Worm (Caenorhabditis elegans) whole organism, dauer: ENCODE results near the gene spe-42.

Experiments used
- unc-62 ChIP-seq: sonication (generic microtip); optimal IDR thresholded peaks from 2 replicates; lab custom pipeline; 2017; ENCODE audit warnings: missing biosample characterization, missing genetic modification reagents, missing genetic modification characterization

spe-42 gene

DNA sequence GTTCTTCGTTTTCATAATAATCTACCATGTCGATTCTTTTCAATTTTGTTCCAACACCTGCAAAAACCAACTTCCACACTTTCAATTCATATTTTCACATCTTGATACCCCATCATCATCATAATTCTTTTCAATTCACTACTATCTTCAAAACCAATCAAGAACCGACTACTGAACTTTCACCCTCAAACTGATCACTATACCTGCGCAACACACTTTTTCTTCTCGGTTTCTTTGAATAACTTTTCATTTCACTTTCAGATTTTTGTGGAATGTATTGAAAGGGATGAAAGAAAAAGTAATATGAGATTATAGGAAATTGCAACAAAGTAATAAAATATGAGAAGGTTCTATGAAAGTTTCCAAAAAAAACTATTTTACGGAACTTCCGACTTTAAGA lies 4.3 kb upstream of the spe-42 start:
- TF ChIP-seq unc-62 (GFP tag; lab: Kevin White, UChicago): no peak

DNA sequence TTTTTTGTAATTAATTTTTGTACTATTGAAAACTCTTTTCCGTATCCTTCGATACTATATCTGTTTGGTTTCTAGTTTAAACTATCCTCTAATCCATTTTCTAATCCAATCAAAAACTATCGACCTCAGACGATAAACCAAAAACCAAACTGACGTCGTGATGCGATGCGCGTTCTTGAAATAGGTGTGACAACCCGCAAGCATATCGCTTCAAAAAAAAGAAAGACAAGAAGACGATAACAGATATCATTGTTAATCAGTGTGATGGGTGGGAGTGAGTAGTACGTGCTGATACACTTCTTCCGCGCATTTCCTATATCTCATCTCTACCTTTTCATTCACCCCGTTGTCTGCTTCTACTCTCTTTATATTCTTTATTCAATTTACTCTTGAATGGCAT lies 3.0 kb upstream of the spe-42 start, which contains the start of gene T04F3.1:
T04F3.1 (plus strand) TSS at position 246 of the 400 bp plus-strand sequence.
- no peak for TF ChIP-seq unc-62 (GFP tag; lab: Kevin White, UChicago)

DNA sequence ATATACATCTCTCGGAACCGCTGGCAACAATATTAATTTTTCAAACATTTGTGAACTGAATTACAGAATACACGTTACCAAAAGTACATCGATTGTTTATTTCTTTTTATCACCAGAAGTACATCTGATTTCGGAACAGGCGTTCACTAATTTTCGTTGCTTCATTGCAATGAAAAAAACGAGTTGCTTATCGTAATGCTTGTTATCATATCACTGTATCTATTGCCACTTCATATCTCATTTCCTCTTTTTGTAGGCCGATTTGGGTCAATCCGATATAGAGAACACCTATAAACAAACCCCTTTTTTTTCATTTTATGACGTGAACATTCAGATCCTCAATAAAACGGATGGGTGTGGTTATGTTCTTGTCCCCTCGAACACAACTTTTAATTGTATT lies 537 bp upstream of the spe-42 start:
- no peak for TF ChIP-seq unc-62 (GFP tag; lab: Kevin White, UChicago)

DNA sequence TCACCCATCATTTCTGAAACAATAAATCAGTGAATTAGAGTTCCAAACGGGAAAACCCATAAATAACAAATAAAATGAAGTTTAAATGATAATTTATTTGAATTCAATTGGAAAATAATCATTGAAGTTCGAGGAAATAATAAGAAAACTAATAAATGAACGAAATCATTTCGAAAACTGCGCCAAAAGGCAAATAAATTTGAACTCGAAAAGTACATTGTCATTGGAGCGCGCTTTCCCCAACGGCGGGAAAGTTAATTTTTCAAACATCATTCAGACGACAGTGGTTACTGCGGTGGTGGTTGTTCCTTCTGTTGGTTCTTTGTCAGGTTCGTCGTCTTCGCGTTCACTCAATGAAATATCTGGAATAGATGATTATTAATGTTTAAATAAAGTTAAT lies 3.3 kb downstream of the spe-42 start, which contains the start of gene npp-22:
npp-22 (minus strand) TSS at position 13 of the 400 bp plus-strand sequence.
- no peak for TF ChIP-seq unc-62 (GFP tag; lab: Kevin White, UChicago)

DNA sequence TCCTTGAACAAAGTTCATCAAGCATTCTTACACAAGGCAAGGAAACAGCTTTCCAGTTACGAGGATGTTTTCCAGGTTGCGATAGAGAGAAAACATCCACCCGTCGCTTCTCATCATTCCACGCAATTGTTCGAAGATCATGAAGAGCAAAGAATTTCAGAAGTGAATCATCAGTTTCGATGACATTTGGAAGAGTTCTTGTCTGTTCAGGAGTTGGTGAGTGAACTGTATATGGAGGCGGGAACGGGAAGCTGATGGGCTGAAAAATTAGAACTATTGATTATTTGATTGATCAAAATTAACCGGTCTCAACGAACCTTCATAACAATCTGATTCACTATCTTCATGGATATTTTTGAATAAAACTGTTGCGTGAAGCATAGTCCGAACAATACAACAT lies 4.7 kb downstream of the spe-42 start:
- no peak for TF ChIP-seq unc-62 (GFP tag; lab: Kevin White, UChicago)

DNA sequence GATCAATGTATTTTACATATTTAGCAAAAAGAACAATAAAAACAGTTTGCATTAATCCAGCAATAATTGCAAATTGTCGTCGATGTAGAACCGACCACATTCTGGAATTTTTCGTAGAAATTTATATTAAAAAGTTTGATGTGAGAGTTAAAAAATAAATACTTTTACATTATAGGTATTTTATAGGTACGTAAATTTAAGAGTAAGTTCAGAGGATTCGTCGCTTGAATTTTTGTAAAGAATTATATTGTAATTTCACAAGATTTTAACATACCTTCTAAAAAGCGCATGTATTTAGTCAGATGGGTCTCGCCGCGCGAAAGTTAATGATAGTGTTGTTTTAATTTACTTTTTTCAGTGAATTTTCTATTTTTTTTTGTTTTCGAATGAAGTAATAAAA lies 6.7 kb downstream of the spe-42 start, which contains the start of gene rhr-2:
rhr-2 (minus strand) TSS at position 101 of the 400 bp plus-strand sequence.
- no peak for TF ChIP-seq unc-62 (GFP tag; lab: Kevin White, UChicago)

DNA sequence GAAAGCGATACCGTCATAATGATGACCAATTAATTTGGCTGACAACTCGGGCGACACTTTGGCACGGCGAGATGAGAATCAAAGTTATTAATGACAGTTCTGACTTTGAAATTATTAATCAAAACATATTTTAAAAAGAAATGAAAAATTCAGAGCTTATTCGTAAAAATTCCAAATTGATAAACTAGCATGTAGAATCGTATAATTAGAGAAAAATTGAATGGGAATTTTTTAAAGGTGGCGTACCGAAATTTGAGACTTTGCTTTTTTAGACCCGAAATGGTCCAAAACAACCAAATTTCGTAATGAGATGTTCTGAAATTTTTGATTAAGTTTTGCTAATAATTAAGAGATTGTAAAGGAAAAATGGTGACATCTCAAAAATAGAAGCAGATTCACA lies 10.8 kb downstream of the spe-42 start, which contains the start of gene daf-11:
daf-11 (minus strand) TSS at position 101 of the 400 bp plus-strand sequence.
- no peak for TF ChIP-seq unc-62 (GFP tag; lab: Kevin White, UChicago)

DNA sequence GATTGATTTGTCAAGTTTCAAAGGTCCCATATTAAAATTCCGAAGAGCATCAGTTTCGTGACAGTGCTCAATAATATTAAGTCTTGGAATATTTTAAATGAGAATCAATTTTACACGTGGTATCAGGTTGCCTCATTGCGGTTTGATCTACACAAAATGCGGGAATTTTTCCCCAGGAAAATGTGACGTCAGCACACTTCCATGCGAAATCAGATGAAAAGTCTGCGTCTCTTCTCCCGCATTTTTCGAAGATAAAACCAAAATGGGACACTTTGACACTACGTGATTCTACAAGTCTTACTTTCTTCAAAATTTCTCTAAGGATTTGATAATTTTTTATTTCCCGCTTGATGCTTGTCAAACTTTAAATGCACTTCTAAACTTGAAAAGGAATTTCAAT lies 13.9 kb downstream of the spe-42 start:
- TF ChIP-seq unc-62 (GFP tag; lab: Kevin White, UChicago): no peak

DNA sequence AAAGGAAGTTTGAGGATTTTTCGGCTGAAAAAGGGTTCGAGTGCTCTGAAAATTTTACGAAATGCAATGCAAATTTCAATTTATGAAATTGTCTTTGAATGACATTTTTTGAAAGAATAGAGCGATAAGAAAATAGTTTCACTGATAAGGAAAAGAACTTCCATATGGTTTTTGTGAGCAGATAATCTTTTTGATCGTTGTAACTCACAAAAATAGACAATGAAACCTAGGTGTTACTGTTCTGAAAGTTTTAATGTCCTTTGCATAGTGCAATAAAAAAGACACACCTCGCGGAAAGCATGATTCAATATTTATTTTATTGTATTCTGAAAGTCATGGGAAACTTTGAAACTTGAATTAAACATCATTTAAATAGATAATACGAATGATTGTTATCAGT lies 19.9 kb downstream of the spe-42 start:
- no peak for TF ChIP-seq unc-62 (GFP tag; lab: Kevin White, UChicago)

DNA sequence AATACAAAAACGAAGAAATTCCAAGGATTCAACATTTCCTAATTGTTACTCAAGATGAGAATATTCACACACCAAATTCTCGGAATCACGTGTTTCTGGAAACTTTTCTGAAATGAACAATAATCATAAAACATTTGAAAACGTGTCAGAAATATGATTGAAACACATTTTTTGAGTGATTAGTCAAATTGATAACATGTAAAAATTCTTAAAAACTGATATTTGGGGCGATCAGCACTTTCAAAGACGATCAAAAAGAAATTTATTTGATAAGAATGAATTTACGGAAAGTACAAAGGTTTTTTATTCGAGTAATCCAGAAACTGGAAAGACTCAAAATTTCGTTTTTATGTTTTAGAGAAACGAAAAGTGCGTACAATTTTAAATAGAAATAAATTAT lies 21.0 kb downstream of the spe-42 start, which contains the start of gene tre-3:
tre-3 (minus strand) TSS at position 107 of the 400 bp plus-strand sequence.
- TF ChIP-seq unc-62 (GFP tag; lab: Kevin White, UChicago): no peak

DNA sequence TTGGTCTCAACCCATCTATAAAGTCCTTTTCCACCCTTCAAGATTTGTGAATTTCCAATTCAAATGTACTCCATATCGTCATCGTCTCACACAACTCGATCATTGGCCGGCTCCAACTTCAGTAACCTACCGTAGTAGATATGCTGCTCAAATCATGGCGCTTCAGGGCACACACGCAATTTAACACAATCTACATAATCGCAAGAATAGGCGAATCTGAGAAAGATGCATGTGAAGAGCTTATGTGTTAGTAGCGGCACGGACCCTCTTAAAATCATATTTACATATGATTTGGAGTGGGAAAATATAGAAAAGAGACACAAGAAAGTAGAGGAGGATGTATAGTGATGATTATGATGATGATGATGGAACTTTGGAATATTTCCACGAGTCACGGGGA lies 25.0 kb downstream of the spe-42 start:
- TF ChIP-seq unc-62 (GFP tag; lab: Kevin White, UChicago): no peak

DNA sequence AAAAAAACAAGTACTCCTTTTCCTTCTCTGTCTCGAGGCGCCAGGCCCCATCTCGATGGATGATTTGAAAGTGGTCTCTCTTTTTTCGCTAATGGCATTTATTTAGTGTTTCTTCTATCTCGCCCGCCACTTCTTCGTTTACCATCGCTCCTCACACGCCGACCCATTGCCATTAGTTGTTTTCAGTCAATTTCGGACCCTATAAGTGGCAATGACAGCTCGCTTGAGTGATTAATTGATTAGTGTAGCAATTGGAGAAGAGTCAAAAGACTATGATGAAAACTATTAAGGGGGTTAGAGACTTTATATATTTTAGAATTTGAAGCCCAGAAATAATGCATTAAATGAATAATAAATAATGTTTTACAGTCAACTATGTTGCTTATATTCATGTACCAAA lies 30.4 kb downstream of the spe-42 start:
- TF ChIP-seq unc-62 (GFP tag; lab: Kevin White, UChicago): no peak

DNA sequence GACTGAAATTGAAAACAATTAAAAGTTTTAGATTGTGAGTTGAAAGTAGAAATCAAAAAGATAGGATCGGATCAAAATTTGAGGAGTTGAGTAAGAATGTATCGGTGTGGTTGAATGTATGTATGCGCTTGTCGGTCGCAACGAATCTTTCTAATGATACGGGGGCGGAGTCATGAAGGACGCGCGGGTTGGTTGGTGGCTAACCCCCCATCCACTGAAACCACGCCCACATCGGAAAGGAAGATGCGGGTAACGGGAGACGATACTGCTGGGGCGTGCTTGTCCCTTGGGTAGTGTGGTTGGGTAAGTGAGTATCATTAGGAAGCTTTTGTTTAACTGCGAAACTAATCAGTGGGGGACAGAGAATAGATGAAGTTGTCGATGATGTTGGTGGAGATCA lies 31.4 kb downstream of the spe-42 start, which contains the start of gene ceh-32:
ceh-32 (minus strand) TSS at position 2 of the 400 bp plus-strand sequence.
- TF ChIP-seq unc-62 (GFP tag; lab: Kevin White, UChicago): no peak

DNA sequence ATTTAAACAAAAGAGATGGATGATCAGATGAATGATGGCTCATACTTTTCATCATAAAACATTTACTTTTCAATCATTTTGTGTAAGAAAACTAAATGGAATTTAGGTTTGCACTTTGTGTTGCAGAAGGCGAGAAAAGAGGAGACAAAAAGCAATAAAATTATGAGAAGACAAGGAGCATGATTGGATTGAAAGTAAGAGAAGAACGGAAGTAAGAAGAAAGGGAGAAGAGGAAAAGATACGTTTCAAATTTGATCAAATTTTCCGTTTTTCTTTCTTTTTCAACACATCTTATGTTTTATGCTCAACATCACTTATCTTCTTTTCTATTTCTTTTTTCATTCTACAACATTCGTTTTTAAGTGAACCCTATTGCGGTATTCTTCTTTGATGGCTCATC lies 32.1 kb downstream of the spe-42 start:
- no peak for TF ChIP-seq unc-62 (GFP tag; lab: Kevin White, UChicago)

DNA sequence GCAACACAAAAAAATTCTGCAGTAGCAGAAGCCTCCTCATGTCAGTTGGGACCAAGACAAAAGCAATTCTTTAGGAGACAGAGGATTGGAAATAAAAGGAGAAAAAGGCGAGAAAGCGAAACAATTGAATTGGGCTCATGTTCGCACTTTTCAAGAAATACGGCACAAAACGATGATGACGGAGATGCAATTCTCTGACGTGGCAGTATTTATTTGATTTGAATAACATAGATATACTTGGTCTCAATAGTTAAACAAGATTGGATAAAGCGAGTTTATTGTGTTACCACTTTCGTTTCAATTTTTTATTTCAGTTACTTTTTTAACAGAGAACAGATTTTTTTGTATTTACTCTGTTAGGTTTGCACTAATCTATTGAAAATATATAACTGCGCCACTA lies 39.3 kb downstream of the spe-42 start:
- no peak for TF ChIP-seq unc-62 (GFP tag; lab: Kevin White, UChicago)

DNA sequence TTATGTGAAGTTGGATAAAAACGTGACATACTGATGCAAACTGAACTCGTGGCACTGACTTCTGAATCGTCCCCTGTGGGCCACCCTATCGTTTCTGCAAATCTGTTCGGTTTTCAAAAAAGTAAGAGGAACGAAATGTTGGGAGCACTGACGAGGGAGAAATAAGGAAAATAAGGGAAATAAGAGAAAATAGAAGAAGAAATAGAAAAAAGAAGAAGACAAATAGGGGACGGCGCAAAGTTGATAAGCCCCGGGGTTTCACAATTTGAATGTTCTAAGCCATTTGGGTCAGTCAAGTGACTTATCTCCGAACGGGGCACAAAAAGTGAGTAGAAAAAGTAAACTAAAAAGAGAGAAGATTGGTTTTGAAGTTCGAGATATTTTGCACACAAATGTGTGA lies 41.2 kb downstream of the spe-42 start, which contains the start of gene W05E10.5:
W05E10.5 (minus strand) TSS at position 101 of the 400 bp plus-strand sequence.
- no peak for TF ChIP-seq unc-62 (GFP tag; lab: Kevin White, UChicago)

DNA sequence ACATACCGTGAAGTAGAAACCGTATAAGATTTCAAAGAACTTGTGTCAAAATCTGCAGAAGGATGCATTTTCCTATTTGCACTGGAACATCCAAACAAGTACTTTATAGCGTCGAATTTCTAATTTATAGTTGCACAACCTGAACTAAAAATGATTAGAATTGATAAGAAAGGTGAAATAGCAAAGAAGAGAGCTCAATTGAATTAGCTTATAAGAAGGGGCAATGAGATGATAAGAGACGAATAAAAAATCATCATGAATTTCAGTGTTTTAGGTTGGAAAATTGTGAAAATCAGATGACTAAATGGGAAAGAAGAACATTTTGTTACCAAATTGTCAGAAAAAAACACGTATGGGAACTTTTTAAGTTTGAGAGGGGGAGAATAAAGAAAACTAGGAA lies 45.2 kb downstream of the spe-42 start, which contains the start of gene W05E10.1:
W05E10.1 (minus strand) TSS at position 139 of the 400 bp plus-strand sequence.
- no peak for TF ChIP-seq unc-62 (GFP tag; lab: Kevin White, UChicago)
